Fruit fly (Drosophila melanogaster) whole organism, prepupa: ENCODE measurements around the gene Syt12.

Experiments
- Blimp-1 ChIP-seq: fragments of 200-800 bp; sonication (Bioruptor generic); optimal IDR thresholded peaks from 3 replicates; lab custom pipeline; 2017; ENCODE audit warnings: missing biosample characterization, missing genetic modification characterization, mild to moderate bottlenecking, moderate library complexity, missing genetic modification reagents
- CG10669 ChIP-seq: fragments of 200-800 bp; sonication (Bioruptor generic); optimal IDR thresholded peaks from 3 replicates; lab custom pipeline; 2018; ENCODE audit warnings: missing biosample characterization, mild to moderate bottlenecking, missing genetic modification characterization, moderate library complexity
- CG11902 ChIP-seq: fragments of 200-800 bp; sonication (Bioruptor generic); optimal IDR thresholded peaks from 3 replicates; lab custom pipeline; 2016; ENCODE audit warnings: missing biosample characterization, missing genetic modification characterization
- CG15336 ChIP-seq: fragments of 200-800 bp; sonication (Bioruptor generic); IDR thresholded peaks from 2 replicates; pipeline ENCODE4 v1.3.6; 2022; ENCODE audit warnings: missing biosample characterization, missing genetic modification characterization
- CG16779 ChIP-seq: fragments of 200-800 bp; sonication (Bioruptor generic); optimal IDR thresholded peaks from 3 replicates; lab custom pipeline; 2017; ENCODE audit warnings: missing biosample characterization, mild to moderate bottlenecking, missing genetic modification characterization
- CG3032 ChIP-seq: fragments of 200-800 bp; optimal IDR thresholded peaks from 2 replicates; lab custom pipeline; 2019; ENCODE audit warnings: missing biosample characterization, mild to moderate bottlenecking, missing genetic modification characterization, moderate library complexity
- CG31627 ChIP-seq: fragments of 200-800 bp; sonication (Bioruptor generic); optimal IDR thresholded peaks from 3 replicates; lab custom pipeline; 2016; ENCODE audit warnings: missing biosample characterization, missing genetic modification characterization
- CG32006 ChIP-seq: fragments of 200-800 bp; sonication (Bioruptor generic); optimal IDR thresholded peaks from 3 replicates; lab custom pipeline; 2017; ENCODE audit warnings: missing biosample characterization, mild to moderate bottlenecking, missing genetic modification characterization
- CG34406 ChIP-seq: fragments of 200-800 bp; sonication (Bioruptor generic); optimal IDR thresholded peaks from 3 replicates; lab custom pipeline; 2016; ENCODE audit warnings: missing biosample characterization, missing genetic modification characterization
- CG3919 ChIP-seq: fragments of 200-800 bp; sonication (Bioruptor generic); optimal IDR thresholded peaks from 3 replicates; lab custom pipeline; 2016; ENCODE audit warnings: missing biosample characterization, missing genetic modification characterization
- CG4318 ChIP-seq: fragments of 200-800 bp; sonication (Bioruptor generic); optimal IDR thresholded peaks from 3 replicates; lab custom pipeline; 2017; ENCODE audit warnings: missing biosample characterization, mild to moderate bottlenecking, missing genetic modification characterization
- CG6163 ChIP-seq: fragments of 200-800 bp; sonication (Bioruptor generic); IDR thresholded peaks from 3 replicates; pipeline ENCODE4 v1.3.6; 2022; ENCODE audit warnings: missing biosample characterization, missing genetic modification characterization
- CG6854 ChIP-seq: fragments of 200-800 bp; sonication (Bioruptor generic); optimal IDR thresholded peaks from 2 replicates; lab custom pipeline; 2017; ENCODE audit warnings: missing biosample characterization, mild to moderate bottlenecking, missing genetic modification characterization
- CG7368 ChIP-seq: fragments of 200-800 bp; sonication (Bioruptor generic); optimal IDR thresholded peaks from 3 replicates; lab custom pipeline; 2016; ENCODE audit warnings: missing biosample characterization, missing genetic modification characterization
- CG8119 ChIP-seq: fragments of 200-800 bp; sonication (Bioruptor generic); IDR thresholded peaks from 3 replicates; pipeline ENCODE4 v1.3.6; 2022; ENCODE audit warnings: missing biosample characterization, missing genetic modification characterization
- CG8319 ChIP-seq: fragments of 200-800 bp; sonication (Bioruptor generic); optimal IDR thresholded peaks from 3 replicates; lab custom pipeline; 2016; ENCODE audit warnings: missing biosample characterization, missing genetic modification characterization
- CG8632 ChIP-seq: fragments of 200-800 bp; sonication (Bioruptor generic); optimal IDR thresholded peaks from 3 replicates; lab custom pipeline; 2016; ENCODE audit warnings: missing biosample characterization, missing genetic modification characterization
- CG9139 ChIP-seq: fragments of 200-800 bp; sonication (Bioruptor generic); optimal IDR thresholded peaks from 3 replicates; lab custom pipeline; 2017; ENCODE audit warnings: missing biosample characterization, mild to moderate bottlenecking, missing genetic modification characterization
- Eip75B ChIP-seq: fragments of 200-800 bp; sonication (Bioruptor generic); optimal IDR thresholded peaks from 3 replicates; lab custom pipeline; 2016; ENCODE audit warnings: missing biosample characterization, missing genetic modification characterization
- Eip78C ChIP-seq: fragments of 200-800 bp; sonication (Bioruptor generic); peaks from one replicate; lab custom pipeline; 2016; ENCODE audit warnings: missing biosample characterization, missing genetic modification characterization
- Eip93F ChIP-seq: fragments of 200-800 bp; sonication (Bioruptor generic); optimal IDR thresholded peaks from 2 replicates; lab custom pipeline; 2016; ENCODE audit warnings: missing biosample characterization, mild to moderate bottlenecking, missing genetic modification characterization
- Gug ChIP-seq: fragments of 200-800 bp; sonication (Bioruptor generic); IDR thresholded peaks from 2 replicates; pipeline ENCODE4 v1.3.6; 2022; ENCODE audit warnings: missing biosample characterization, missing genetic modification characterization
- Hr4 ChIP-seq: fragments of 200-800 bp; sonication (Bioruptor generic); optimal IDR thresholded peaks from 3 replicates; lab custom pipeline; 2016; ENCODE audit warnings: missing biosample characterization, missing genetic modification characterization
- Lpt ChIP-seq: fragments of 200-800 bp; sonication (Bioruptor generic); optimal IDR thresholded peaks from 3 replicates; lab custom pipeline; 2016; ENCODE audit warnings: missing biosample characterization, missing genetic modification characterization
- Met ChIP-seq: fragments of 200-800 bp; sonication (Bioruptor generic); optimal IDR thresholded peaks from 3 replicates; lab custom pipeline; 2016; ENCODE audit warnings: missing biosample characterization, missing genetic modification characterization
- OdsH ChIP-seq: fragments of 200-800 bp; sonication (Bioruptor generic); optimal IDR thresholded peaks from 3 replicates; lab custom pipeline; 2016; ENCODE audit warnings: missing biosample characterization, missing genetic modification characterization
- Smox ChIP-seq: fragments of 200-800 bp; sonication (Bioruptor generic); optimal IDR thresholded peaks from 3 replicates; lab custom pipeline; 2016; ENCODE audit warnings: missing biosample characterization, missing genetic modification characterization
- Sox14 ChIP-seq: fragments of 200-800 bp; sonication (Bioruptor generic); optimal IDR thresholded peaks from 3 replicates; lab custom pipeline; 2016; ENCODE audit warnings: missing biosample characterization, missing genetic modification characterization
- Sox15 ChIP-seq: fragments of 200-800 bp; sonication (Bioruptor generic); optimal IDR thresholded peaks from 3 replicates; lab custom pipeline; 2016; ENCODE audit warnings: missing biosample characterization, missing genetic modification characterization
- achi ChIP-seq: fragments of 200-800 bp; sonication (Bioruptor generic); optimal IDR thresholded peaks from 3 replicates; lab custom pipeline; 2016; ENCODE audit warnings: missing biosample characterization, missing genetic modification characterization
- cyc ChIP-seq: fragments of 200-800 bp; sonication (Bioruptor generic); optimal IDR thresholded peaks from 3 replicates; lab custom pipeline; 2016; ENCODE audit warnings: missing biosample characterization, missing genetic modification characterization
- eg ChIP-seq: fragments of 200-800 bp; sonication (Bioruptor generic); IDR thresholded peaks from 3 replicates; pipeline ENCODE4 v1.3.6; 2022; ENCODE audit warnings: missing biosample characterization, missing genetic modification characterization
- fd59A ChIP-seq: fragments of 200-800 bp; sonication (Bioruptor generic); optimal IDR thresholded peaks from 2 replicates; lab custom pipeline; 2017; ENCODE audit warnings: missing biosample characterization, mild to moderate bottlenecking, missing genetic modification characterization, missing genetic modification reagents
- fd85E ChIP-seq: fragments of 200-800 bp; sonication (Bioruptor generic); optimal IDR thresholded peaks from 3 replicates; lab custom pipeline; 2016; ENCODE audit warnings: missing biosample characterization, missing genetic modification characterization
- fkh ChIP-seq: fragments of 200-800 bp; sonication (Bioruptor generic); optimal IDR thresholded peaks from 3 replicates; lab custom pipeline; 2017; ENCODE audit warnings: missing biosample characterization, mild to moderate bottlenecking, missing genetic modification characterization, moderate library complexity
- lz ChIP-seq: fragments of 200-800 bp; sonication (Bioruptor generic); optimal IDR thresholded peaks from 3 replicates; lab custom pipeline; 2016; ENCODE audit warnings: missing biosample characterization, missing genetic modification characterization
- pdm3 ChIP-seq: fragments of 200-800 bp; sonication (Bioruptor generic); optimal IDR thresholded peaks from 3 replicates; lab custom pipeline; 2016; ENCODE audit warnings: missing biosample characterization, missing genetic modification characterization
- salr ChIP-seq, 2 experiments: fragments of 200-800 bp; sonication (Bioruptor generic); optimal IDR thresholded peaks; 3 replicates each; lab custom pipeline; 2016 to 2018; ENCODE audit warnings: missing biosample characterization in 2 of 2, missing genetic modification characterization in 2 of 2, mild to moderate bottlenecking in 1 of 2
- spab ChIP-seq: fragments of 200-800 bp; sonication (Bioruptor generic); optimal IDR thresholded peaks from 2 replicates; lab custom pipeline; 2017; ENCODE audit warnings: missing biosample characterization, mild to moderate bottlenecking, missing genetic modification characterization, missing genetic modification reagents
- ss ChIP-seq, 2 experiments: fragments of 200-800 bp; sonication (Bioruptor generic); optimal IDR thresholded peaks; 2 replicates in 1 of 2; 3 replicates in 1 of 2; lab custom pipeline; 2017 to 2018; ENCODE audit warnings: mild to moderate bottlenecking in 2 of 2, missing biosample characterization in 2 of 2, missing genetic modification characterization in 2 of 2, moderate library complexity in 1 of 2
- svp ChIP-seq: fragments of 200-800 bp; sonication (Bioruptor generic); peaks from one replicate; lab custom pipeline; 2016; ENCODE audit warnings: missing biosample characterization, missing genetic modification characterization
- topi ChIP-seq: fragments of 200-800 bp; sonication (Bioruptor generic); optimal IDR thresholded peaks from 3 replicates; lab custom pipeline; 2016; ENCODE audit warnings: missing biosample characterization, missing genetic modification characterization
- vri ChIP-seq: fragments of 200-800 bp; sonication (Bioruptor generic); optimal IDR thresholded peaks from 3 replicates; lab custom pipeline; 2016; ENCODE audit warnings: missing biosample characterization, mild to moderate bottlenecking, missing genetic modification characterization

Gene Syt12

dm6 chrX:13319376-13319883, 39.6 kb upstream of the Syt12 start (continued):
- TF ChIP-seq ss (GFP tag; optimal IDR thresholded peaks at IDR 0.05; lab: Kevin White, UChicago) (peak; percentile 99), Gug (GFP tag; lab: Robert Waterston, UW) (peak; percentile 32; the same call in 1 of the 2 replicates), CG8119 (peak; percentile 79), CG7368 (GFP tag; lab: Kevin White, UChicago) (peak; percentile 76), Lpt (GFP tag; lab: Kevin White, UChicago) (peak; percentile 62), CG6854 (GFP tag; lab: Kevin White, UChicago) (peak; percentile 98), CG3032 (tag; lab: Kevin White, UChicago) (peak; percentile 86), Eip78C (GFP tag; lab: Kevin White, UChicago) (peak; percentile 85), CG16779 (peak; percentile 92), Hr4 (GFP tag; lab: Kevin White, UChicago) (peak; percentile 37), Smox (GFP tag; lab: Kevin White, UChicago) (peak; percentile 26), topi (GFP tag; lab: Kevin White, UChicago) (peak; percentile 65), vri (GFP tag; lab: Kevin White, UChicago) (peak; percentile 47), OdsH (GFP tag; lab: Kevin White, UChicago) (peak; percentile 70), CG34406 (GFP tag; lab: Kevin White, UChicago) (peak; percentile 64), CG8319 (peak; percentile 41), Eip93F (GFP tag; lab: Kevin White, UChicago) (peak; percentile 65), spab (peak; percentile 87), CG9139 (GFP tag; lab: Kevin White, UChicago) (peak; percentile 98), Blimp-1 (GFP tag; lab: Kevin White, UChicago) (peak; percentile 75), fkh (GFP tag; lab: Kevin White, UChicago) (no peak), CG15336 (GFP tag; lab: Robert Waterston, UW) (peak; percentile 81), CG31627 (GFP tag; lab: Kevin White, UChicago) (no peak), fd59A (GFP tag; lab: Kevin White, UChicago) (peak; percentile 21), svp (peak; percentile 83), pdm3 (GFP tag; lab: Kevin White, UChicago) (peak; percentile 45), Met (GFP tag; lab: Kevin White, UChicago) (peak; percentile 67), achi (GFP tag; lab: Kevin White, UChicago) (peak; percentile 69), CG8632 (peak; percentile 72), CG11902 (no peak), CG32006 (peak; percentile 83), salr (GFP tag; optimal IDR thresholded peaks at IDR 0.05; lab: Kevin White, UChicago) (peak; percentile 71 to 77), CG10669 (GFP tag; lab: Kevin White, UChicago) (peak; percentile 89), Sox14 (GFP tag; lab: Kevin White, UChicago) (peak; percentile 49), cyc (GFP tag; lab: Kevin White, UChicago) (peak; percentile 27), CG3919 (GFP tag; lab: Kevin White, UChicago) (peak; percentile 68), eg (GFP tag; lab: Robert Waterston, UW) (peak; percentile 72), CG6163 (GFP tag; lab: Robert Waterston, UW) (peak; percentile 72; the same call in 2 of the 3 replicates), lz (GFP tag; lab: Kevin White, UChicago) (peak; percentile 32), Eip75B (GFP tag; lab: Kevin White, UChicago) (peak; percentile 18), fd85E (GFP tag; lab: Kevin White, UChicago) (no peak), CG4318 (GFP tag; lab: Kevin White, UChicago) (peak; percentile 54), Sox15 (GFP tag; lab: Kevin White, UChicago) (no peak)
